Fruit fly (Drosophila melanogaster) whole organism, embryonic: ENCODE data around the gene Nf-YC.
A peak's percentile ranks its signal among the peaks of the same experiment; 100 is the strongest.

Source experiments
- Abd-B ChIP-seq: fragments of 200-800 bp; sonication (Bioruptor generic); optimal IDR thresholded peaks from 2 replicates; lab custom pipeline; 2018; ENCODE audit warnings: missing biosample characterization, mild to moderate bottlenecking, missing genetic modification characterization, moderate library complexity
- B-H1 ChIP-seq: fragments of 200-800 bp; sonication (Bioruptor generic); IDR thresholded peaks from 3 replicates; pipeline ENCODE4 v1.3.6; 2022; ENCODE audit warnings: missing biosample characterization, missing genetic modification characterization
- Blimp-1 ChIP-seq: fragments of 200-800 bp; sonication (Bioruptor generic); optimal IDR thresholded peaks from 3 replicates; lab custom pipeline; 2018; ENCODE audit warnings: missing biosample characterization, missing genetic modification characterization, mild to moderate bottlenecking, moderate library complexity, missing genetic modification reagents
- BtbVII ChIP-seq: fragments of 200-800 bp; sonication (Bioruptor generic); optimal IDR thresholded peaks from 3 replicates; lab custom pipeline; 2017; ENCODE audit warnings: missing biosample characterization, mild to moderate bottlenecking, missing genetic modification characterization
- CG10267 ChIP-seq: fragments of 200-800 bp; sonication (Bioruptor generic); optimal IDR thresholded peaks from 2 replicates; lab custom pipeline; 2018; ENCODE audit warnings: missing biosample characterization, mild to moderate bottlenecking, missing genetic modification characterization, moderate library complexity
- CG10274 ChIP-seq: fragments of 200-800 bp; sonication (Bioruptor generic); optimal IDR thresholded peaks from 3 replicates; lab custom pipeline; 2017; ENCODE audit warnings: missing biosample characterization, mild to moderate bottlenecking, missing genetic modification characterization
- CG10959 ChIP-seq: fragments of 200-800 bp; sonication (Bioruptor generic); IDR thresholded peaks from 2 replicates; pipeline ENCODE4 v1.3.6; 2022; ENCODE audit warnings: missing biosample characterization, missing genetic modification characterization
- CG10979 ChIP-seq: fragments of 200-800 bp; sonication (Bioruptor generic); optimal IDR thresholded peaks from 2 replicates; lab custom pipeline; 2018; ENCODE audit warnings: missing biosample characterization, mild to moderate bottlenecking, missing genetic modification characterization, moderate library complexity
- CG11085 ChIP-seq: fragments of 200-800 bp; sonication (Bioruptor generic); IDR thresholded peaks from 2 replicates; pipeline ENCODE4 v1.3.6; 2022; ENCODE audit warnings: missing biosample characterization, missing genetic modification characterization
- CG11247 ChIP-seq: fragments of 200-800 bp; sonication (Bioruptor generic); IDR thresholded peaks from 2 replicates; pipeline ENCODE4 v1.3.6; 2022; ENCODE audit warnings: missing biosample characterization, missing genetic modification characterization
- CG11504 ChIP-seq: fragments of 200-800 bp; sonication (Bioruptor generic); optimal IDR thresholded peaks from 3 replicates; lab custom pipeline; 2019; ENCODE audit warnings: missing biosample characterization, mild to moderate bottlenecking, missing genetic modification characterization, moderate library complexity
- CG12391 ChIP-seq: fragments of 200-800 bp; sonication (Bioruptor generic); optimal IDR thresholded peaks from 3 replicates; lab custom pipeline; 2018; ENCODE audit warnings: missing biosample characterization, mild to moderate bottlenecking, missing genetic modification characterization, moderate library complexity
- CG12659 ChIP-seq: fragments of 200-800 bp; sonication (Bioruptor generic); optimal IDR thresholded peaks from 3 replicates; lab custom pipeline; 2017; ENCODE audit warnings: mild to moderate bottlenecking, missing biosample characterization, missing genetic modification reagents, missing genetic modification characterization
- CG12942 ChIP-seq: fragments of 200-800 bp; sonication (Bioruptor generic); optimal IDR thresholded peaks from 3 replicates; lab custom pipeline; 2016; ENCODE audit warnings: missing biosample characterization, missing genetic modification characterization
- CG1603 ChIP-seq: fragments of 200-800 bp; sonication (Bioruptor generic); optimal IDR thresholded peaks from 2 replicates; lab custom pipeline; 2019; ENCODE audit warnings: missing biosample characterization, mild to moderate bottlenecking, missing genetic modification characterization, moderate library complexity
- CG16813 ChIP-seq: fragments of 200-800 bp; sonication (Bioruptor generic); IDR thresholded peaks from 3 replicates; pipeline ENCODE4 v1.3.6; 2022; ENCODE audit warnings: missing biosample characterization, missing genetic modification characterization; ENCODE audit not compliant: partially characterized antibody
- CG17361 ChIP-seq: fragments of 200-800 bp; sonication (Bioruptor generic); IDR thresholded peaks from 3 replicates; pipeline ENCODE4 v1.3.6; 2022; ENCODE audit warnings: missing biosample characterization, missing genetic modification characterization
- CG17829 ChIP-seq: fragments of 200-800 bp; optimal IDR thresholded peaks from 2 replicates; lab custom pipeline; 2019; ENCODE audit warnings: missing biosample characterization, mild to moderate bottlenecking, missing genetic modification characterization, moderate library complexity
- CG1832 ChIP-seq: fragments of 200-800 bp; sonication (Bioruptor generic); optimal IDR thresholded peaks from 2 replicates; lab custom pipeline; 2017; ENCODE audit warnings: missing biosample characterization, mild to moderate bottlenecking, missing genetic modification characterization, inconsistent platforms
- CG2116 ChIP-seq: fragments of 200-800 bp; sonication (Bioruptor generic); optimal IDR thresholded peaks from 3 replicates; lab custom pipeline; 2018; ENCODE audit warnings: missing biosample characterization, mild to moderate bottlenecking, missing genetic modification characterization
- CG2120 ChIP-seq: fragments of 200-800 bp; sonication (Bioruptor generic); optimal IDR thresholded peaks from 3 replicates; lab custom pipeline; 2016; ENCODE audit warnings: missing biosample characterization, missing genetic modification characterization
- CG2202 ChIP-seq: fragments of 200-800 bp; sonication (Bioruptor generic); optimal IDR thresholded peaks from 2 replicates; lab custom pipeline; 2018; ENCODE audit warnings: missing biosample characterization, mild to moderate bottlenecking, missing genetic modification characterization
- CG30431 ChIP-seq: fragments of 200-800 bp; sonication (Bioruptor generic); optimal IDR thresholded peaks from 2 replicates; lab custom pipeline; 2017; ENCODE audit warnings: missing biosample characterization, missing genetic modification characterization
- CG31224 ChIP-seq: fragments of 200-800 bp; sonication (Bioruptor generic); IDR thresholded peaks from 2 replicates; pipeline ENCODE4 v1.3.6; 2022; ENCODE audit warnings: missing biosample characterization, missing genetic modification characterization
- CG4730 ChIP-seq: fragments of 200-800 bp; sonication (Bioruptor generic); IDR thresholded peaks from 2 replicates; pipeline ENCODE4 v1.3.6; 2022; ENCODE audit warnings: missing biosample characterization, missing genetic modification characterization
- CG5245 ChIP-seq: fragments of 200-800 bp; sonication (Bioruptor generic); optimal IDR thresholded peaks from 3 replicates; lab custom pipeline; 2016; ENCODE audit warnings: missing biosample characterization, missing genetic modification characterization
- CG6654 ChIP-seq: fragments of 200-800 bp; sonication (Bioruptor generic); optimal IDR thresholded peaks from 2 replicates; lab custom pipeline; 2017; ENCODE audit warnings: missing biosample characterization, mild to moderate bottlenecking, missing genetic modification characterization
- CG6765 ChIP-seq: fragments of 200-800 bp; sonication (Bioruptor generic); optimal IDR thresholded peaks from 3 replicates; lab custom pipeline; 2017; ENCODE audit warnings: missing biosample characterization, mild to moderate bottlenecking, missing genetic modification characterization
- CG9876 ChIP-seq: fragments of 200-800 bp; sonication (Bioruptor generic); optimal IDR thresholded peaks from 2 replicates; lab custom pipeline; 2016; ENCODE audit warnings: missing biosample characterization, missing genetic modification characterization
- CG9932 ChIP-seq: fragments of 200-800 bp; sonication (Bioruptor generic); IDR thresholded peaks from 2 replicates; pipeline ENCODE4 v1.3.6; 2022; ENCODE audit warnings: missing biosample characterization, missing genetic modification characterization
- Gug ChIP-seq: fragments of 200-800 bp; sonication (Bioruptor generic); IDR thresholded peaks from 4 replicates; pipeline ENCODE4 v1.3.6; 2022; ENCODE audit warnings: missing biosample characterization, missing genetic modification characterization
- HLH3B ChIP-seq: fragments of 200-800 bp; sonication (Bioruptor generic); IDR thresholded peaks from 2 replicates; pipeline ENCODE4 v1.3.6; 2022; ENCODE audit warnings: missing biosample characterization, missing genetic modification characterization
- Lim3 ChIP-seq: fragments of 200-800 bp; sonication (Bioruptor generic); IDR thresholded peaks from 2 replicates; pipeline ENCODE4 v1.3.6; 2022; ENCODE audit warnings: missing biosample characterization, missing genetic modification characterization
- Nf-YA ChIP-seq: fragments of 200-800 bp; sonication (Bioruptor generic); IDR thresholded peaks from 2 replicates; pipeline ENCODE4 v1.3.6; 2022; ENCODE audit warnings: missing biosample characterization, missing genetic modification characterization
- Scr ChIP-seq: fragments of 200-800 bp; sonication (Bioruptor generic); IDR thresholded peaks from 2 replicates; pipeline ENCODE4 v1.3.6; 2022; ENCODE audit warnings: missing biosample characterization, missing genetic modification characterization; ENCODE audit not compliant: partially characterized antibody
- al ChIP-seq: fragments of 200-800 bp; sonication (Bioruptor generic); IDR thresholded peaks from 2 replicates; pipeline ENCODE4 v1.3.6; 2022; ENCODE audit warnings: missing biosample characterization, missing genetic modification characterization
- aop ChIP-seq: fragments of 200-800 bp; sonication (Bioruptor generic); IDR thresholded peaks from 2 replicates; pipeline ENCODE4 v1.3.6; 2022; ENCODE audit warnings: missing biosample characterization, missing genetic modification characterization
- ash1 ChIP-seq: fragments of 200-800 bp; sonication (Bioruptor generic); optimal IDR thresholded peaks from 2 replicates; lab custom pipeline; 2018; ENCODE audit warnings: missing biosample characterization, mild to moderate bottlenecking, missing genetic modification characterization
- bigmax ChIP-seq: fragments of 200-800 bp; sonication (Bioruptor generic); optimal IDR thresholded peaks from 2 replicates; lab custom pipeline; 2018; ENCODE audit warnings: missing biosample characterization, mild to moderate bottlenecking, missing genetic modification characterization
- btn ChIP-seq: fragments of 200-800 bp; sonication (Bioruptor generic); optimal IDR thresholded peaks from 2 replicates; lab custom pipeline; 2016; ENCODE audit warnings: missing biosample characterization, missing genetic modification characterization
- chn ChIP-seq: fragments of 200-800 bp; sonication (Bioruptor generic); optimal IDR thresholded peaks from 2 replicates; lab custom pipeline; 2016; ENCODE audit warnings: missing biosample characterization, missing genetic modification characterization
- disco-r ChIP-seq: fragments of 200-800 bp; sonication (Bioruptor generic); optimal IDR thresholded peaks from 2 replicates; lab custom pipeline; 2016; ENCODE audit warnings: missing biosample characterization, missing genetic modification characterization
- dmrt99B ChIP-seq: fragments of 200-800 bp; sonication (Bioruptor generic); optimal IDR thresholded peaks from 2 replicates; lab custom pipeline; 2018; ENCODE audit warnings: missing biosample characterization, mild to moderate bottlenecking, missing genetic modification characterization, moderate library complexity
- dysf ChIP-seq: fragments of 200-800 bp; sonication (Bioruptor generic); IDR thresholded peaks from 3 replicates; pipeline ENCODE4 v1.3.6; 2022; ENCODE audit warnings: missing biosample characterization, missing genetic modification characterization
- emc ChIP-seq: fragments of 200-800 bp; sonication (Bioruptor generic); optimal IDR thresholded peaks from 2 replicates; lab custom pipeline; 2016; ENCODE audit warnings: missing biosample characterization, missing genetic modification characterization
- lov ChIP-seq, 2 experiments: fragments of 200-800 bp in 1 of 2; fragments of >200 bp in 1 of 2; sonication (Bioruptor generic) in 1 of 2; IDR thresholded peaks in 1 of 2; optimal IDR thresholded peaks in 1 of 2; 2 replicates in 1 of 2; 3 replicates in 1 of 2; pipeline versions ENCODE4 v1.3.6 to Lab custom; 2017 to 2022; ENCODE audit warnings: missing biosample characterization in 1 of 2, missing genetic modification characterization in 1 of 2
- oc ChIP-seq: fragments of 200-800 bp; sonication (Bioruptor generic); optimal IDR thresholded peaks from 2 replicates; lab custom pipeline; 2018; ENCODE audit warnings: missing biosample characterization, mild to moderate bottlenecking, missing genetic modification characterization, moderate library complexity
- psq ChIP-seq: fragments of 200-800 bp; sonication (Bioruptor generic); optimal IDR thresholded peaks from 2 replicates; lab custom pipeline; 2017; ENCODE audit warnings: missing biosample characterization, missing genetic modification characterization
- ssp ChIP-seq: fragments of 200-800 bp; sonication (Bioruptor generic); IDR thresholded peaks from 2 replicates; pipeline ENCODE4 v1.3.6; 2022; ENCODE audit warnings: missing biosample characterization, missing genetic modification characterization
- sug ChIP-seq: fragments of 200-800 bp; optimal IDR thresholded peaks from 2 replicates; lab custom pipeline; 2019; ENCODE audit warnings: missing biosample characterization, mild to moderate bottlenecking, missing genetic modification characterization, moderate library complexity

Gene Nf-YC

DNA sequence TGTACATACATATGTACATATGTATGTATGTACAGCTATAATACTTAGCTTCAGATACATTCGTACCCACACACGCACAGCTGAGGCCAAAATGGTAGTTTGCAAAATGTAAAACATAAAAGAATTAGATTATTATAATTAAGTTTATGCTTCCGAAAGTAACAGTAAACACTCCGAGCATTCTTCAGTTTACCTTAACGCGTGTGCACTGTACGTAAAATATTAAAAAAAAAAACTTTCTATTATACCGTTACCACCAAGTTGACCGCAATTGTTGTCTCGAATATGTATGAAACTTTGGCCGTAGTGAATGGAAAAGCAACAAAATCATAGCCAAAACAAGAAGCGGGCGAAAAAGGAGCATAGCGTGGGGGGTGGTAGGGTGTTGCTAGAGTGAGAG is 33.8 kb upstream of the Nf-YC start (continued):
- TF ChIP-seq CG4730 (peak; percentile 68), BtbVII (peak; percentile 85), CG1603 (tag; lab: Kevin White, UChicago) (peak; percentile 46), lov (optimal IDR thresholded peaks at IDR 0.05; lab: Kevin White, UChicago) (no peak), lov (GFP tag; IDR thresholded peaks at IDR 0.05; lab: Robert Waterston, UW) (peak; percentile 63; the same call in 2 of the 3 replicates), CG11085 (GFP tag; lab: Robert Waterston, UW) (peak; percentile 54), CG1832 (GFP tag; lab: Kevin White, UChicago) (no peak), CG6765 (GFP tag; lab: Kevin White, UChicago) (peak; percentile 65), Abd-B (GFP tag; lab: Kevin White, UChicago) (peak; percentile 65), psq (GFP tag; lab: Kevin White, UChicago) (peak; percentile 32), sug (tag; lab: Kevin White, UChicago) (peak; percentile 25), Blimp-1 (peak; percentile 85), CG30431 (GFP tag; lab: Kevin White, UChicago) (peak; percentile 71), Lim3 (GFP tag; lab: Robert Waterston, UW) (0 out of 2 replicates have a peak, but pooled peaks have one; percentile 41), CG10267 (tag; lab: Kevin White, UChicago) (peak; percentile 75), al (GFP tag; lab: Robert Waterston, UW) (peak; percentile 64), CG17361 (GFP tag; lab: Robert Waterston, UW) (peak; percentile 71), Gug (GFP tag; lab: Robert Waterston, UW) (peak; percentile 78; the same call in 3 of the 4 replicates), CG2116 (peak; percentile 46), CG5245 (GFP tag; lab: Kevin White, UChicago) (peak; percentile 50), B-H1 (GFP tag; lab: Robert Waterston, UW) (peak; percentile 73), Nf-YA (peak; percentile 51; the same call in 1 of the 2 replicates), CG12942 (peak; percentile 51), Scr (GFP tag; lab: Robert Waterston, UW) (no peak), CG10274 (GFP tag; lab: Kevin White, UChicago) (peak; percentile 59), oc (peak; percentile 78), btn (peak; percentile 19), CG31224 (GFP tag; lab: Robert Waterston, UW) (peak; percentile 48; the same call in 1 of the 2 replicates), bigmax (GFP tag; lab: Kevin White, UChicago) (no peak), CG11247 (GFP tag; lab: Robert Waterston, UW) (peak; percentile 76), dmrt99B (tag; lab: Kevin White, UChicago) (peak; percentile 90), dysf (GFP tag; lab: Robert Waterston, UW) (peak; percentile 88), CG17829 (tag; lab: Kevin White, UChicago) (peak; percentile 70), CG9932 (GFP tag; lab: Robert Waterston, UW) (peak; percentile 58), CG2202 (tag; lab: Kevin White, UChicago) (peak; percentile 50), CG10959 (0 out of 2 replicates have a peak, but pooled peaks have one; percentile 30), aop (GFP tag; lab: Robert Waterston, UW) (peak; percentile 37; the same call in 1 of the 2 replicates), chn (GFP tag; lab: Kevin White, UChicago) (peak; percentile 66), CG10979 (tag; lab: Kevin White, UChicago) (peak; percentile 83), HLH3B (peak; percentile 81), disco-r (GFP tag; lab: Kevin White, UChicago) (peak; percentile 35), ssp (GFP tag; lab: Robert Waterston, UW) (peak; percentile 58), CG12659 (GFP tag; lab: Kevin White, UChicago) (peak; percentile 85), CG2120 (GFP tag; lab: Kevin White, UChicago) (peak; percentile 86), emc (GFP tag; lab: Kevin White, UChicago) (peak; percentile 24), ash1 (peak; percentile 51), CG16813 (GFP tag; lab: Robert Waterston, UW) (no peak), CG11504 (tag; lab: Kevin White, UChicago) (peak; percentile 92), CG6654 (GFP tag; lab: Kevin White, UChicago) (peak; percentile 62), CG9876 (GFP tag; lab: Kevin White, UChicago) (peak; percentile 26), CG12391 (tag; lab: Kevin White, UChicago) (peak; percentile 84)
